Fruit fly (Drosophila melanogaster) whole organism, prepupa: ENCODE data around the gene Acbp1.

ENCODE experiments used
- Blimp-1 ChIP-seq: fragments of 200-800 bp; sonication (Bioruptor generic); optimal IDR thresholded peaks from 3 replicates; lab custom pipeline; 2017; ENCODE audit warnings: missing biosample characterization, missing genetic modification characterization, mild to moderate bottlenecking, moderate library complexity, missing genetic modification reagents
- CG10631 ChIP-seq: fragments of 200-800 bp; sonication (Bioruptor generic); optimal IDR thresholded peaks from 2 replicates; lab custom pipeline; 2016; ENCODE audit warnings: missing biosample characterization, missing genetic modification characterization
- CG10669 ChIP-seq: fragments of 200-800 bp; sonication (Bioruptor generic); optimal IDR thresholded peaks from 3 replicates; lab custom pipeline; 2018; ENCODE audit warnings: missing biosample characterization, mild to moderate bottlenecking, missing genetic modification characterization, moderate library complexity
- CG11762 ChIP-seq: fragments of 200-800 bp; sonication (Bioruptor generic); optimal IDR thresholded peaks from 3 replicates; lab custom pipeline; 2016; ENCODE audit warnings: missing biosample characterization, missing genetic modification characterization; ENCODE audit not compliant: insufficient read depth
- CG11902 ChIP-seq: fragments of 200-800 bp; sonication (Bioruptor generic); optimal IDR thresholded peaks from 3 replicates; lab custom pipeline; 2016; ENCODE audit warnings: missing biosample characterization, missing genetic modification characterization
- CG15336 ChIP-seq: fragments of 200-800 bp; sonication (Bioruptor generic); IDR thresholded peaks from 2 replicates; pipeline ENCODE4 v1.3.6; 2022; ENCODE audit warnings: missing biosample characterization, missing genetic modification characterization
- CG1621 ChIP-seq: fragments of 200-800 bp; sonication (Bioruptor generic); optimal IDR thresholded peaks from 3 replicates; lab custom pipeline; 2018; ENCODE audit warnings: missing biosample characterization, mild to moderate bottlenecking, missing genetic modification characterization
- CG16779 ChIP-seq: fragments of 200-800 bp; sonication (Bioruptor generic); optimal IDR thresholded peaks from 3 replicates; lab custom pipeline; 2017; ENCODE audit warnings: missing biosample characterization, mild to moderate bottlenecking, missing genetic modification characterization
- CG3032 ChIP-seq: fragments of 200-800 bp; optimal IDR thresholded peaks from 2 replicates; lab custom pipeline; 2019; ENCODE audit warnings: missing biosample characterization, mild to moderate bottlenecking, missing genetic modification characterization, moderate library complexity
- CG31627 ChIP-seq: fragments of 200-800 bp; sonication (Bioruptor generic); optimal IDR thresholded peaks from 3 replicates; lab custom pipeline; 2016; ENCODE audit warnings: missing biosample characterization, missing genetic modification characterization
- CG34406 ChIP-seq: fragments of 200-800 bp; sonication (Bioruptor generic); optimal IDR thresholded peaks from 3 replicates; lab custom pipeline; 2016; ENCODE audit warnings: missing biosample characterization, missing genetic modification characterization
- CG3919 ChIP-seq: fragments of 200-800 bp; sonication (Bioruptor generic); optimal IDR thresholded peaks from 3 replicates; lab custom pipeline; 2016; ENCODE audit warnings: missing biosample characterization, missing genetic modification characterization
- CG4318 ChIP-seq: fragments of 200-800 bp; sonication (Bioruptor generic); optimal IDR thresholded peaks from 3 replicates; lab custom pipeline; 2017; ENCODE audit warnings: missing biosample characterization, mild to moderate bottlenecking, missing genetic modification characterization
- CG6163 ChIP-seq: fragments of 200-800 bp; sonication (Bioruptor generic); IDR thresholded peaks from 3 replicates; pipeline ENCODE4 v1.3.6; 2022; ENCODE audit warnings: missing biosample characterization, missing genetic modification characterization
- CG6276 ChIP-seq: fragments of 200-800 bp; sonication (Bioruptor generic); optimal IDR thresholded peaks from 2 replicates; lab custom pipeline; 2017; ENCODE audit warnings: missing biosample characterization, mild to moderate bottlenecking, missing genetic modification characterization
- CG6792 ChIP-seq: fragments of 200-800 bp; sonication (Bioruptor generic); optimal IDR thresholded peaks from 3 replicates; lab custom pipeline; 2016; ENCODE audit warnings: missing biosample characterization, missing genetic modification characterization
- CG6808 ChIP-seq: fragments of 200-800 bp; sonication (Bioruptor generic); optimal IDR thresholded peaks from 3 replicates; lab custom pipeline; 2017; ENCODE audit warnings: missing biosample characterization, missing genetic modification characterization, mild to moderate bottlenecking, moderate library complexity, missing genetic modification reagents
- CG6854 ChIP-seq: fragments of 200-800 bp; sonication (Bioruptor generic); optimal IDR thresholded peaks from 2 replicates; lab custom pipeline; 2017; ENCODE audit warnings: missing biosample characterization, mild to moderate bottlenecking, missing genetic modification characterization
- CG7368 ChIP-seq: fragments of 200-800 bp; sonication (Bioruptor generic); optimal IDR thresholded peaks from 3 replicates; lab custom pipeline; 2016; ENCODE audit warnings: missing biosample characterization, missing genetic modification characterization
- CG8119 ChIP-seq: fragments of 200-800 bp; sonication (Bioruptor generic); IDR thresholded peaks from 3 replicates; pipeline ENCODE4 v1.3.6; 2022; ENCODE audit warnings: missing biosample characterization, missing genetic modification characterization
- CG8319 ChIP-seq: fragments of 200-800 bp; sonication (Bioruptor generic); optimal IDR thresholded peaks from 3 replicates; lab custom pipeline; 2016; ENCODE audit warnings: missing biosample characterization, missing genetic modification characterization
- CG8632 ChIP-seq: fragments of 200-800 bp; sonication (Bioruptor generic); optimal IDR thresholded peaks from 3 replicates; lab custom pipeline; 2016; ENCODE audit warnings: missing biosample characterization, missing genetic modification characterization
- Eip75B ChIP-seq: fragments of 200-800 bp; sonication (Bioruptor generic); optimal IDR thresholded peaks from 3 replicates; lab custom pipeline; 2016; ENCODE audit warnings: missing biosample characterization, missing genetic modification characterization
- Eip78C ChIP-seq: fragments of 200-800 bp; sonication (Bioruptor generic); peaks from one replicate; lab custom pipeline; 2016; ENCODE audit warnings: missing biosample characterization, missing genetic modification characterization
- Ets96B ChIP-seq: fragments of 200-800 bp; optimal IDR thresholded peaks from 2 replicates; lab custom pipeline; 2019; ENCODE audit warnings: missing biosample characterization, mild to moderate bottlenecking, missing genetic modification characterization, moderate library complexity
- Gug ChIP-seq: fragments of 200-800 bp; sonication (Bioruptor generic); IDR thresholded peaks from 2 replicates; pipeline ENCODE4 v1.3.6; 2022; ENCODE audit warnings: missing biosample characterization, missing genetic modification characterization
- Hr38 ChIP-seq: sonication (Bioruptor generic); optimal IDR thresholded peaks from 2 replicates; lab custom pipeline; 2016; ENCODE audit warnings: missing biosample characterization, missing genetic modification characterization
- Hr39 ChIP-seq: fragments of 200-800 bp; sonication (Bioruptor generic); optimal IDR thresholded peaks from 2 replicates; lab custom pipeline; 2016; ENCODE audit warnings: missing biosample characterization, missing genetic modification characterization
- Hr4 ChIP-seq: fragments of 200-800 bp; sonication (Bioruptor generic); optimal IDR thresholded peaks from 3 replicates; lab custom pipeline; 2016; ENCODE audit warnings: missing biosample characterization, missing genetic modification characterization
- Met ChIP-seq: fragments of 200-800 bp; sonication (Bioruptor generic); optimal IDR thresholded peaks from 3 replicates; lab custom pipeline; 2016; ENCODE audit warnings: missing biosample characterization, missing genetic modification characterization
- OdsH ChIP-seq: fragments of 200-800 bp; sonication (Bioruptor generic); optimal IDR thresholded peaks from 3 replicates; lab custom pipeline; 2016; ENCODE audit warnings: missing biosample characterization, missing genetic modification characterization
- Smox ChIP-seq: fragments of 200-800 bp; sonication (Bioruptor generic); optimal IDR thresholded peaks from 3 replicates; lab custom pipeline; 2016; ENCODE audit warnings: missing biosample characterization, missing genetic modification characterization
- Sox102F ChIP-seq: fragments of 200-800 bp; sonication (Bioruptor generic); optimal IDR thresholded peaks from 2 replicates; lab custom pipeline; 2016; ENCODE audit warnings: missing biosample characterization, mild to moderate bottlenecking, missing genetic modification characterization
- Sox14 ChIP-seq: fragments of 200-800 bp; sonication (Bioruptor generic); optimal IDR thresholded peaks from 3 replicates; lab custom pipeline; 2016; ENCODE audit warnings: missing biosample characterization, missing genetic modification characterization
- Sox15 ChIP-seq: fragments of 200-800 bp; sonication (Bioruptor generic); optimal IDR thresholded peaks from 3 replicates; lab custom pipeline; 2016; ENCODE audit warnings: missing biosample characterization, missing genetic modification characterization
- achi ChIP-seq: fragments of 200-800 bp; sonication (Bioruptor generic); optimal IDR thresholded peaks from 3 replicates; lab custom pipeline; 2016; ENCODE audit warnings: missing biosample characterization, missing genetic modification characterization
- acj6 ChIP-seq: fragments of 200-800 bp; sonication (Bioruptor generic); optimal IDR thresholded peaks from 3 replicates; lab custom pipeline; 2016; ENCODE audit warnings: missing biosample characterization, missing genetic modification characterization
- dac ChIP-seq: fragments of 200-800 bp; sonication (Bioruptor generic); optimal IDR thresholded peaks from 2 replicates; lab custom pipeline; 2017; ENCODE audit warnings: missing biosample characterization, mild to moderate bottlenecking, missing genetic modification characterization
- dsx ChIP-seq: fragments of 200-800 bp; optimal IDR thresholded peaks from 3 replicates; lab custom pipeline; 2019; ENCODE audit warnings: missing biosample characterization, mild to moderate bottlenecking, missing genetic modification characterization, moderate library complexity; ENCODE audit not compliant: poor library complexity, severe bottlenecking
- eg ChIP-seq: fragments of 200-800 bp; sonication (Bioruptor generic); IDR thresholded peaks from 3 replicates; pipeline ENCODE4 v1.3.6; 2022; ENCODE audit warnings: missing biosample characterization, missing genetic modification characterization
- fd59A ChIP-seq: fragments of 200-800 bp; sonication (Bioruptor generic); optimal IDR thresholded peaks from 2 replicates; lab custom pipeline; 2017; ENCODE audit warnings: missing biosample characterization, mild to moderate bottlenecking, missing genetic modification characterization, missing genetic modification reagents
- fd85E ChIP-seq: fragments of 200-800 bp; sonication (Bioruptor generic); optimal IDR thresholded peaks from 3 replicates; lab custom pipeline; 2016; ENCODE audit warnings: missing biosample characterization, missing genetic modification characterization
- fkh ChIP-seq: fragments of 200-800 bp; sonication (Bioruptor generic); optimal IDR thresholded peaks from 3 replicates; lab custom pipeline; 2017; ENCODE audit warnings: missing biosample characterization, mild to moderate bottlenecking, missing genetic modification characterization, moderate library complexity
- lz ChIP-seq: fragments of 200-800 bp; sonication (Bioruptor generic); optimal IDR thresholded peaks from 3 replicates; lab custom pipeline; 2016; ENCODE audit warnings: missing biosample characterization, missing genetic modification characterization
- pdm3 ChIP-seq: fragments of 200-800 bp; sonication (Bioruptor generic); optimal IDR thresholded peaks from 3 replicates; lab custom pipeline; 2016; ENCODE audit warnings: missing biosample characterization, missing genetic modification characterization
- salr ChIP-seq, 2 experiments: fragments of 200-800 bp; sonication (Bioruptor generic); optimal IDR thresholded peaks; 3 replicates each; lab custom pipeline; 2016 to 2018; ENCODE audit warnings: missing biosample characterization in 2 of 2, missing genetic modification characterization in 2 of 2, mild to moderate bottlenecking in 1 of 2
- spab ChIP-seq: fragments of 200-800 bp; sonication (Bioruptor generic); optimal IDR thresholded peaks from 2 replicates; lab custom pipeline; 2017; ENCODE audit warnings: missing biosample characterization, mild to moderate bottlenecking, missing genetic modification characterization, missing genetic modification reagents
- ss ChIP-seq, 2 experiments: fragments of 200-800 bp; sonication (Bioruptor generic); optimal IDR thresholded peaks; 2 replicates in 1 of 2; 3 replicates in 1 of 2; lab custom pipeline; 2017 to 2018; ENCODE audit warnings: mild to moderate bottlenecking in 2 of 2, missing biosample characterization in 2 of 2, missing genetic modification characterization in 2 of 2, moderate library complexity in 1 of 2
- svp ChIP-seq: fragments of 200-800 bp; sonication (Bioruptor generic); peaks from one replicate; lab custom pipeline; 2016; ENCODE audit warnings: missing biosample characterization, missing genetic modification characterization
- topi ChIP-seq: fragments of 200-800 bp; sonication (Bioruptor generic); optimal IDR thresholded peaks from 3 replicates; lab custom pipeline; 2016; ENCODE audit warnings: missing biosample characterization, missing genetic modification characterization
- vri ChIP-seq: fragments of 200-800 bp; sonication (Bioruptor generic); optimal IDR thresholded peaks from 3 replicates; lab custom pipeline; 2016; ENCODE audit warnings: missing biosample characterization, mild to moderate bottlenecking, missing genetic modification characterization

The Acbp1 gene

DNA sequence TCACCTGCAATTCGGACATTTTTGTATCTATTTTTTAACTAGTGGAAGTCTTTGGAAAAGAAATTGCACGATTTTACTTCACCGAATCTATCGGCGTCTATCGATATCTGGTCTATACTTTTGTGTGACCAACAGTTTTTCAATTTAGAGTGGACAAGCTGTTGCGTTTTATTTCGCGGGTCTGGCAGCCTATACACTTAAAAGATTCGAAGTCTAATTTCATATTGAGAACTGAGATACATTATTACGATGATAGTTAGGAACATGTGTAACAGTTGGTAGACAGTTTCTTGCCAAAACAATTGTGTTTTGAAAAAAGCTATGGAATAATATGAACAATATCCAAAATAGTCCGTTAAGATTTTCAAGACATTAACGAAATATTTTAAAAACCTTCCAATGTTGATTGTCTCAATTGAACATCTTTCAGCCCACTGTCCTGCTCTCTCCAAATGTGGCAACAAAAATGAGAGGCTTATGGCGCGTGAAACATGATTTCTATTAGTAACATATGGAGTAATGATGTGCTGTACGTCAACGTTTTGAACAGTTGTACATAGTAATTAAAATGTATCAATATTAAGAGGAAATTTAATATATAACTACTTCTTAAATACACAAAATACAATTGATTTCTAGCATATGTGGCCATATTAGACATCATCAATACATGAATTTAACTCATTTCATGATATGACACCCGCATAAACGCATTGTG is at the start of gene Acbp1:
TSS of gene Acbp1 (minus strand) at position 146 of the 718 bp plus-strand sequence.
- peak; percentile 97 for TF ChIP-seq CG8632
- peak; percentile 99 for TF ChIP-seq Eip78C (GFP tag; lab: Kevin White, UChicago)
- TF ChIP-seq Hr39 (GFP tag; lab: Kevin White, UChicago): peak; percentile 94
- peak; percentile 91 for TF ChIP-seq Gug (GFP tag; lab: Robert Waterston, UW)
- TF ChIP-seq dac: peak; percentile 93
- TF ChIP-seq CG10669 (GFP tag; lab: Kevin White, UChicago): peak; percentile 97
- TF ChIP-seq CG15336 (GFP tag; lab: Robert Waterston, UW): peak; percentile 97
- peak; percentile 98 for TF ChIP-seq Ets96B (tag; lab: Kevin White, UChicago)
- TF ChIP-seq fkh (GFP tag; lab: Kevin White, UChicago): peak; percentile 70
- peak; percentile 94 for TF ChIP-seq topi (GFP tag; lab: Kevin White, UChicago)
- peak; percentile 89 for TF ChIP-seq CG4318 (GFP tag; lab: Kevin White, UChicago)
- peak; percentile 89 for TF ChIP-seq Sox15 (GFP tag; lab: Kevin White, UChicago)
- peak; percentile 75 to 93 for TF ChIP-seq salr (GFP tag; optimal IDR thresholded peaks at IDR 0.05; lab: Kevin White, UChicago)
- TF ChIP-seq CG6163 (GFP tag; lab: Robert Waterston, UW): peak; percentile 95
- peak; percentile 83 for TF ChIP-seq CG11902 (GFP tag; lab: Kevin White, UChicago)
- TF ChIP-seq fd85E (GFP tag; lab: Kevin White, UChicago): peak; percentile 85
- peak; percentile 97 for TF ChIP-seq Sox102F (GFP tag; lab: Kevin White, UChicago)
- peak; percentile 95 for TF ChIP-seq Smox (GFP tag; lab: Kevin White, UChicago)
- peak; percentile 69 for TF ChIP-seq Hr38
- peak; percentile 97 for TF ChIP-seq CG34406 (GFP tag; lab: Kevin White, UChicago)
- peak; percentile 98 for TF ChIP-seq CG6854 (GFP tag; lab: Kevin White, UChicago)
- peak; percentile 94 for TF ChIP-seq OdsH (GFP tag; lab: Kevin White, UChicago)
- TF ChIP-seq CG6792: peak; percentile 96
- TF ChIP-seq CG3032 (tag; lab: Kevin White, UChicago): peak; percentile 97
- peak; percentile 94 for TF ChIP-seq achi (GFP tag; lab: Kevin White, UChicago)
- TF ChIP-seq Sox14 (GFP tag; lab: Kevin White, UChicago): peak; percentile 97
- TF ChIP-seq CG11762: peak; percentile 90
- TF ChIP-seq Blimp-1: peak; percentile 92
- TF ChIP-seq spab (GFP tag; lab: Kevin White, UChicago): peak; percentile 95
- TF ChIP-seq vri (GFP tag; lab: Kevin White, UChicago): peak; percentile 91
- TF ChIP-seq pdm3 (GFP tag; lab: Kevin White, UChicago): peak; percentile 94
- peak; percentile 98 for TF ChIP-seq svp (GFP tag; lab: Kevin White, UChicago)
- TF ChIP-seq fd59A (GFP tag; lab: Kevin White, UChicago): peak; percentile 94
- TF ChIP-seq acj6 (GFP tag; lab: Kevin White, UChicago): peak; percentile 94
- peak; percentile 92 for TF ChIP-seq Eip75B
- peak; percentile 97 for TF ChIP-seq eg
- peak; percentile 97 for TF ChIP-seq CG8119
- TF ChIP-seq lz (GFP tag; lab: Kevin White, UChicago): peak; percentile 93
- peak; percentile 95 for TF ChIP-seq CG31627
- TF ChIP-seq CG3919: peak; percentile 96
- peak; percentile 97 to 98 for TF ChIP-seq ss (GFP tag; optimal IDR thresholded peaks at IDR 0.05; lab: Kevin White, UChicago)
- TF ChIP-seq CG7368 (GFP tag; lab: Kevin White, UChicago): peak; percentile 94
- peak; percentile 86 for TF ChIP-seq CG8319 (GFP tag; lab: Kevin White, UChicago)
- TF ChIP-seq Hr4: peak; percentile 96
- TF ChIP-seq CG10631 (GFP tag; lab: Kevin White, UChicago): peak; percentile 94
- peak; percentile 97 for TF ChIP-seq CG6808 (GFP tag; lab: Kevin White, UChicago)
- peak; percentile 94 for TF ChIP-seq CG1621 (tag; lab: Kevin White, UChicago)
- TF ChIP-seq CG16779 (tag; lab: Kevin White, UChicago): peak; percentile 97
- peak; percentile 98 for TF ChIP-seq CG6276 (GFP tag; lab: Kevin White, UChicago)
- TF ChIP-seq Met (GFP tag; lab: Kevin White, UChicago): peak; percentile 95
- TF ChIP-seq dsx: peak; percentile 96
